Fruit fly (Drosophila melanogaster): ENCODE results near the gene Ssl1.
A peak's percentile ranks its signal among the peaks of the same experiment; 100 is the strongest.

Ssl1 gene

DNA sequence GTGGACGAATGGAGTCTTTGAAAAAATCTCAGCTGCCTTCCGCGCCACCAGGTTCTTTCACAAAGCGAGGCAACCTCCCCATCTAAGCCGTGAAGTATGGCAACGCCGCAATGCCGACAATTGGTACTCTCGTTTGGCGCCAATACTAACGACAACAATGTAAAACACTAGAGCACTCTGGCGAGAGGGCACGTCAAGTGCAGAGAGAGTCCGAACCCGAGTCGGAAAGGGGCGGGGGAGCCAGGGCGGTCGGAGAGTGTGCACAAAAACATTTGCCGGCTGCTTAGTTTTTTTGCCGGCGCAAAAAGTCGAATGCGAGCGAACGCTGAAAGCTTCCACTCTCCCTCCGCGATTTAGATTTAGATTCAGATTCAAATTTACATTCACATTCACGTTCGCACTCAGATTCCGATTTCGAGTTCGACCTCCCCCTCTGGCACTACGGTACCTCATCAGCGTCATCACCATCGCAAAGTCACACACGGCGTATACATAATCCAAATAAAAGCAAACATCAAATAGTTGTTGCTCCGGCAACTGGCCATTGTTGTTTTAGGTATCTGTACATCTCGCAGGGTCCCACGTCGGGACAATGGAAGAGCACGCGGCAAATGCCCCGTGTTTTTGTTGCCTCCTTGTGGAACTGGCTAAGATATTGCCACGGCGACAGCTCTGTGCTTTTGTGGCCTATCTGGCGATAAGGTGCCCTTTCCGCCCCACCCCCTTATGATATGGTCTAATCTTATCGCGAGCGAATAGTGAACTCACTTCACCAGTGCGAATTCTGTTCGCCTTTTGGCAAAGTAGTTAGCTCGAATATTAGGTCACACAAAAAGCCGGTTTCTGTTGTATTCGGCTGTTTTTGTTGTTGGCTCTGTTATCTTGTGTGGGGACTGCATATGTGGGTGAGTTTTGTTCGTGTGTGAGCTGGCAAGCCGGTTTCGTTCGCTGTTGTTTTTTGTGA is 41.0 kb upstream of the Ssl1 start (continued):
- no peak for TF ChIP-seq Gsc (GFP tag; IDR thresholded peaks at IDR 0.05)
- no peak for TF ChIP-seq ind (GFP tag; optimal IDR thresholded peaks at IDR 0.05)
- no peak for TF ChIP-seq ken (GFP tag; IDR thresholded peaks at IDR 0.05)
- TF ChIP-seq wor (GFP tag; IDR thresholded peaks at IDR 0.05) = no peak
- no peak for TF ChIP-seq Mrtf (GFP tag; IDR thresholded peaks at IDR 0.05)
- TF ChIP-seq p53 (GFP tag; optimal IDR thresholded peaks at IDR 0.05) = no peak
- TF ChIP-seq insv (GFP tag; optimal IDR thresholded peaks at IDR 0.05) = no peak
- peak; percentile 49 for TF ChIP-seq BtbVII (GFP tag; optimal IDR thresholded peaks at IDR 0.05)
- peak; percentile 76 for TF ChIP-seq Adf1 (GFP tag; IDR thresholded peaks at IDR 0.05)
- TF ChIP-seq D19B (GFP tag; optimal IDR thresholded peaks at IDR 0.05) = no peak
- TF ChIP-seq hth (optimal IDR thresholded peaks at IDR 0.05) = no peak
- no peak for TF ChIP-seq tna (GFP tag; IDR thresholded peaks at IDR 0.05; ENCODE audit: partially characterized antibody)
- peak; percentile 53; the same call in 1 of the 2 replicates for TF ChIP-seq Drgx (GFP tag; IDR thresholded peaks at IDR 0.05)
- no peak for TF ChIP-seq CG12744 (GFP tag; optimal IDR thresholded peaks at IDR 0.05)
- no peak for TF ChIP-seq CG7357 (GFP tag; IDR thresholded peaks at IDR 0.05)
- no peak for TF ChIP-seq nmo (GFP tag; optimal IDR thresholded peaks at IDR 0.05)
- TF ChIP-seq CG1832 (GFP tag; optimal IDR thresholded peaks at IDR 0.05) = no peak
- TF ChIP-seq CG7271 (tag; optimal IDR thresholded peaks at IDR 0.05) = no peak
- no peak for TF ChIP-seq Dfd (GFP tag; optimal IDR thresholded peaks at IDR 0.05)
- TF ChIP-seq pho (GFP tag; optimal IDR thresholded peaks at IDR 0.05) = peak; percentile 9
- TF ChIP-seq CG4282 (GFP tag; optimal IDR thresholded peaks at IDR 0.05) = no peak
- no peak for TF ChIP-seq Myb (GFP tag; optimal IDR thresholded peaks at IDR 0.05)
- no peak for TF ChIP-seq amos (GFP tag; IDR thresholded peaks at IDR 0.05; ENCODE audit: partially characterized antibody)
- peak; percentile 12; the same call in 1 of the 2 replicates for TF ChIP-seq MBD-R2 (GFP tag; IDR thresholded peaks at IDR 0.05)
- TF ChIP-seq danr (GFP tag; IDR thresholded peaks at IDR 0.05) = no peak
- 0 out of 2 replicates have a peak, but pooled peaks have one; percentile 21 for TF ChIP-seq NFAT (GFP tag; IDR thresholded peaks at IDR 0.05)
- TF ChIP-seq tio (GFP tag; optimal IDR thresholded peaks at IDR 0.05) = no peak
- peak; percentile 9 for TF ChIP-seq cwo (GFP tag; optimal IDR thresholded peaks at IDR 0.05)
- no peak for TF ChIP-seq gfzf (GFP tag; optimal IDR thresholded peaks at IDR 0.05)
- no peak for TF ChIP-seq Nf-YA (GFP tag; IDR thresholded peaks at IDR 0.05)
- TF ChIP-seq CG10565 (GFP tag; optimal IDR thresholded peaks at IDR 0.05) = no peak
- TF ChIP-seq CG8478 (optimal IDR thresholded peaks at IDR 0.05) = no peak
- TF ChIP-seq Bgb (GFP tag; IDR thresholded peaks at IDR 0.05; ENCODE audit: partially characterized antibody) = no peak; the same call in 1 of the 2 replicates
- TF ChIP-seq CG11247 (GFP tag; IDR thresholded peaks at IDR 0.05) = no peak
- no peak for TF ChIP-seq ase (GFP tag; IDR thresholded peaks at IDR 0.05)
- TF ChIP-seq gsb-n (tag; optimal IDR thresholded peaks at IDR 0.05) = no peak
- no peak for TF ChIP-seq CG3847 (GFP tag; IDR thresholded peaks at IDR 0.05)
- TF ChIP-seq gsb (GFP tag; IDR thresholded peaks at IDR 0.05) = no peak
- TF ChIP-seq dysf (GFP tag; IDR thresholded peaks at IDR 0.05) = no peak
- peak; percentile 1 for TF ChIP-seq CG10147 (GFP tag; optimal IDR thresholded peaks at IDR 0.05)
- 0 out of 3 replicates have a peak, but pooled peaks have one; percentile 34 for TF ChIP-seq hb (GFP tag; IDR thresholded peaks at IDR 0.05; ENCODE audit: partially characterized antibody)
- no peak for TF ChIP-seq tx (GFP tag; optimal IDR thresholded peaks at IDR 0.05)
- no peak for TF ChIP-seq ro (GFP tag; IDR thresholded peaks at IDR 0.05)
- TF ChIP-seq sisA (GFP tag; IDR thresholded peaks at IDR 0.05) = no peak
- no peak for TF ChIP-seq jumu (GFP tag; optimal IDR thresholded peaks at IDR 0.05)
- no peak for TF ChIP-seq knrl (GFP tag; IDR thresholded peaks at IDR 0.05; ENCODE audit: partially characterized antibody)
- no peak for TF ChIP-seq Hand (GFP tag; optimal IDR thresholded peaks at IDR 0.05)
- TF ChIP-seq dati (GFP tag; IDR thresholded peaks at IDR 0.05) = no peak
- TF ChIP-seq Doc2 (GFP tag; IDR thresholded peaks at IDR 0.05) = no peak
- no peak for TF ChIP-seq zfh2 (GFP tag; optimal IDR thresholded peaks at IDR 0.05)
